Fruit fly (Drosophila melanogaster) whole organism, wandering third instar larva: ENCODE data around the gene CG15877.

Experiments used
- Abd-B ChIP-seq: fragments of >200 bp; optimal IDR thresholded peaks from 2 replicates; lab custom pipeline; 2017; ENCODE audit warnings: missing biosample characterization, missing genetic modification characterization
- CG9705 ChIP-seq: fragments of 200-800 bp; sonication (Bioruptor generic); optimal IDR thresholded peaks from 2 replicates; lab custom pipeline; 2018; ENCODE audit warnings: missing biosample characterization, mild to moderate bottlenecking, missing genetic modification characterization
- CrebA ChIP-seq: fragments of 200-800 bp; sonication (Bioruptor generic); optimal IDR thresholded peaks from 2 replicates; lab custom pipeline; 2016; ENCODE audit warnings: missing biosample characterization, mild to moderate bottlenecking, missing genetic modification characterization, borderline replicate concordance
- Dfd ChIP-seq: fragments of >200 bp; optimal IDR thresholded peaks from 2 replicates; lab custom pipeline; 2017; ENCODE audit warnings: missing biosample characterization, missing genetic modification characterization
- Dif ChIP-seq: fragments of 200-275, 200-300 bp; sonication (Bioruptor generic); optimal IDR thresholded peaks from 2 replicates; lab custom pipeline; 2018; ENCODE audit warnings: missing biosample characterization, missing genetic modification characterization; ENCODE audit not compliant: partially characterized antibody
- GATAd ChIP-seq: sonication (Bioruptor generic); optimal IDR thresholded peaks from 2 replicates; lab custom pipeline; 2016; ENCODE audit warnings: missing biosample characterization, missing genetic modification characterization
- HLH106 ChIP-seq: fragments of 200-800 bp; optimal IDR thresholded peaks from 3 replicates; lab custom pipeline; 2019; ENCODE audit warnings: missing biosample characterization, mild to moderate bottlenecking, missing genetic modification characterization, moderate library complexity
- Hnf4 ChIP-seq: fragments of 200-800 bp; sonication (Bioruptor generic); optimal IDR thresholded peaks from 2 replicates; lab custom pipeline; 2016; ENCODE audit warnings: missing biosample characterization, mild to moderate bottlenecking, missing genetic modification characterization
- Hr78 ChIP-seq: fragments of >200 bp; optimal IDR thresholded peaks from 2 replicates; lab custom pipeline; 2017; ENCODE audit warnings: missing biosample characterization, missing genetic modification characterization
- Hr83 ChIP-seq: fragments of 200-300 bp; sonication (Bioruptor generic); optimal IDR thresholded peaks from 2 replicates; lab custom pipeline; 2016; ENCODE audit warnings: missing biosample characterization, mild to moderate bottlenecking, missing genetic modification characterization, moderate library complexity; ENCODE audit not compliant: poor library complexity, severe bottlenecking
- Jra ChIP-seq: sonication (Bioruptor generic); optimal IDR thresholded peaks from 2 replicates; lab custom pipeline; 2016; ENCODE audit warnings: missing biosample characterization, missing genetic modification characterization
- Mio ChIP-seq: sonication (Bioruptor generic); optimal IDR thresholded peaks from 2 replicates; lab custom pipeline; 2016; ENCODE audit warnings: missing biosample characterization, missing genetic modification characterization
- Myc ChIP-seq: fragments of >200 bp; optimal IDR thresholded peaks from 2 replicates; lab custom pipeline; 2017
- N ChIP-seq: fragments of >200 bp; optimal IDR thresholded peaks from 2 replicates; lab custom pipeline; 2018; ENCODE audit warnings: missing biosample characterization, missing external identifiers, missing genetic modification characterization
- Rel ChIP-seq, 2 experiments: fragments of 200-800 bp; sonication (Bioruptor generic) in 1 of 2; optimal IDR thresholded peaks; 2 replicates in 1 of 2; 3 replicates in 1 of 2; lab custom pipeline; 2016 to 2019; ENCODE audit warnings: mild to moderate bottlenecking in 2 of 2, missing biosample characterization in 2 of 2, missing genetic modification characterization in 2 of 2, moderate library complexity in 1 of 2
- Vsx2 ChIP-seq: fragments of 200-300, 225-300 bp; sonication (Bioruptor generic); optimal IDR thresholded peaks from 2 replicates; lab custom pipeline; 2018; ENCODE audit warnings: missing biosample characterization, missing genetic modification characterization; ENCODE audit not compliant: partially characterized antibody
- br ChIP-seq: fragments of 200-800 bp; sonication (Bioruptor generic); optimal IDR thresholded peaks from 2 replicates; lab custom pipeline; 2016; ENCODE audit warnings: missing biosample characterization, missing genetic modification characterization
- brk ChIP-seq: fragments of 200-800 bp; sonication (Bioruptor generic); optimal IDR thresholded peaks from 2 replicates; lab custom pipeline; 2016; ENCODE audit warnings: missing biosample characterization, mild to moderate bottlenecking, missing genetic modification characterization
- dl ChIP-seq, 2 experiments: fragments of 175-275, 200-275 bp in 1 of 2; fragments of 200-275 bp in 1 of 2; sonication (Bioruptor generic); optimal IDR thresholded peaks; lab custom pipeline; 2018; ENCODE audit warnings: mild to moderate bottlenecking in 2 of 2, missing biosample characterization in 2 of 2, missing genetic modification characterization in 2 of 2, moderate library complexity in 2 of 2; ENCODE audit not compliant: partially characterized antibody in 2 of 2, insufficient read depth in 1 of 2
- ey ChIP-seq: fragments of 200-800 bp; sonication (Bioruptor generic); optimal IDR thresholded peaks from 2 replicates; lab custom pipeline; 2016; ENCODE audit warnings: missing biosample characterization, missing genetic modification characterization
- foxo ChIP-seq, 2 experiments: fragments of 200-800 bp; sonication (Bioruptor generic); optimal IDR thresholded peaks; 2 replicates in 1 of 2; 3 replicates in 1 of 2; lab custom pipeline; 2016 to 2017; ENCODE audit warnings: missing biosample characterization in 2 of 2, missing genetic modification characterization in 2 of 2
- fru ChIP-seq: fragments of 200-800 bp; sonication (Bioruptor generic); optimal IDR thresholded peaks from 3 replicates; lab custom pipeline; 2016; ENCODE audit warnings: missing biosample characterization, mild to moderate bottlenecking, missing genetic modification characterization
- h ChIP-seq: fragments of 200-800 bp; sonication (Bioruptor generic); optimal IDR thresholded peaks from 3 replicates; lab custom pipeline; 2016; ENCODE audit warnings: missing biosample characterization, mild to moderate bottlenecking, missing genetic modification characterization
- jim ChIP-seq: fragments of 175-275, 200-325 bp; sonication (Bioruptor generic); optimal IDR thresholded peaks from 2 replicates; lab custom pipeline; 2016; ENCODE audit warnings: missing biosample characterization, mild to moderate bottlenecking, missing genetic modification characterization
- lola ChIP-seq: fragments of >200 bp; optimal IDR thresholded peaks from 2 replicates; lab custom pipeline; 2017; ENCODE audit warnings: missing biosample characterization, missing genetic modification characterization
- pan ChIP-seq: fragments of >200 bp; optimal IDR thresholded peaks from 2 replicates; lab custom pipeline; 2017
- rgr ChIP-seq: fragments of 200-800 bp; sonication (Bioruptor generic); optimal IDR thresholded peaks from 3 replicates; lab custom pipeline; 2016; ENCODE audit warnings: missing biosample characterization, mild to moderate bottlenecking, missing genetic modification characterization
- sv ChIP-seq: fragments of 200-800 bp; sonication (Bioruptor generic); optimal IDR thresholded peaks from 3 replicates; lab custom pipeline; 2016; ENCODE audit warnings: missing biosample characterization, missing genetic modification characterization
- tai ChIP-seq: sonication (Bioruptor generic); optimal IDR thresholded peaks from 2 replicates; lab custom pipeline; 2016; ENCODE audit warnings: missing biosample characterization, missing genetic modification characterization
- usp ChIP-seq: fragments of >200 bp; optimal IDR thresholded peaks from 2 replicates; lab custom pipeline; 2017; ENCODE audit warnings: missing biosample characterization, missing genetic modification characterization

CG15877 gene

DNA sequence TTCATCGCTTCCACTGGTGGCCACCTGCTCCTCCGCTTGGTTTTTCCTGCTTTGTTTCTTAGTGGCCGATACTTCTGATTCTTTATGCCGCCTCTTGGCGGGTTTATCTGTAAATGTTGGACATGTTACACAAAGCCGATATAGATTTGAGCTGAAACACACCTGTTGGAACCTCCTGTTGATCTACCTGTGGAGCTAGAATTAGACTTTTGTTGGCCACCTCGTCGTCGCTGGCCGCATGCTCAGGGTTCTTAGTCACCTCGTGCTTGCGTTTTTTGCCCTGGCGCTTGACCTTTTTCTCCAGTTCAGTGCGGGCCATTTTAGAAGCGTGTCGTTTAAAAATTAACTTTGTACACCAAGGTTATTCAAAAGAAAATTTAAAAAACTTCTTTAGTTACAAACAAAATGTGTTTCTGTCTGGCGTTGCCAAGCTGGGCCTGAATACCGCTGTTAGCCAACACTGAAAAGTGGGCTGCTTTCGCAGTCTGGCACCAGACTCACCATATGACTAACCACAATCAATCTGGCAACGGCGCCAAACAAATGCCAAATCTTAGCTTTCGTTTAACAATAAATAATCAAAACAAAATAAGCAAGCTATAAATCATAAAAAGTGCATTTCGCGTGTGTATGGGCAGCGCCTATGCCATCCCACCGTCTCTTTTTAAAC is at the start of gene CG15877, which contains the start of gene Svil:
CG15877 (minus strand) TSS at position 443 of the 670 bp plus-strand sequence.
Svil (plus strand) TSS at position 542 of the 670 bp plus-strand sequence.
- TF ChIP-seq Jra, result no peak
- TF ChIP-seq Mio (GFP tag; lab: Kevin White, UChicago), result no peak
- no peak for TF ChIP-seq HLH106 (tag; lab: Kevin White, UChicago)
- TF ChIP-seq Dif (GFP tag; lab: Kevin White, UChicago), result no peak
- TF ChIP-seq foxo (GFP tag; optimal IDR thresholded peaks at IDR 0.05; lab: Kevin White, UChicago), result peak in 1 of 2 experiments; percentile 30
- TF ChIP-seq Hr78 (GFP tag; lab: Kevin White, UChicago), result no peak
- no peak for TF ChIP-seq CrebA (GFP tag; lab: Kevin White, UChicago)
- TF ChIP-seq tai (GFP tag; lab: Kevin White, UChicago), result no peak
- TF ChIP-seq pan (lab: Kevin White, UChicago), result no peak
- no peak for TF ChIP-seq Abd-B (GFP tag; lab: Kevin White, UChicago)
- no peak for TF ChIP-seq CG9705 (GFP tag; lab: Kevin White, UChicago)
- TF ChIP-seq h, result peak; percentile 15
- no peak for TF ChIP-seq Rel (GFP tag; optimal IDR thresholded peaks at IDR 0.05; lab: Kevin White, UChicago)
- TF ChIP-seq Rel (tag; optimal IDR thresholded peaks at IDR 0.05; lab: Kevin White, UChicago), result peak; percentile 97
- no peak for TF ChIP-seq sv (GFP tag; lab: Kevin White, UChicago)
- no peak for TF ChIP-seq rgr (GFP tag; lab: Kevin White, UChicago)
- no peak for TF ChIP-seq GATAd (GFP tag; lab: Kevin White, UChicago)
- TF ChIP-seq Dfd (GFP tag; lab: Kevin White, UChicago), result no peak
- peak; percentile 13 for TF ChIP-seq Myc (lab: Kevin White, UChicago)
- TF ChIP-seq br (GFP tag; lab: Kevin White, UChicago), result peak; percentile 29
- TF ChIP-seq, all 38 proteins: peak for 5

- TF ChIP-seq Vsx2 (GFP tag; lab: Kevin White, UChicago) (no peak), Dfd (GFP tag; lab: Kevin White, UChicago) (peak; percentile 47)
- TF ChIP-seq, all 38 proteins: peak for 1
Measured at dm6 chr3L:2427151-2427550, 49.8 kb upstream of the CG15877 start.

dm6 chr3L:2426407-2426951 is 49.1 kb upstream of the CG15877 start:
- TF ChIP-seq Mio (GFP tag; lab: Kevin White, UChicago) (no peak), Jra (no peak), HLH106 (tag; lab: Kevin White, UChicago) (no peak), GATAd (GFP tag; lab: Kevin White, UChicago) (no peak), usp (GFP tag; lab: Kevin White, UChicago) (no peak), Hr83 (no peak), Rel (GFP tag; optimal IDR thresholded peaks at IDR 0.05; lab: Kevin White, UChicago) (no peak), Rel (tag; optimal IDR thresholded peaks at IDR 0.05; lab: Kevin White, UChicago) (no peak), Hnf4 (no peak), lola (GFP tag; lab: Kevin White, UChicago) (no peak), tai (GFP tag; lab: Kevin White, UChicago) (no peak)

dm6 chr3L:2425687-2426086 is 48.3 kb upstream of the CG15877 start:
- TF ChIP-seq pan (lab: Kevin White, UChicago), result no peak
- no peak for TF ChIP-seq Dfd (GFP tag; lab: Kevin White, UChicago)
- no peak for TF ChIP-seq Hnf4
- TF ChIP-seq tai (GFP tag; lab: Kevin White, UChicago), result no peak
- no peak for TF ChIP-seq Abd-B (GFP tag; lab: Kevin White, UChicago)
- TF ChIP-seq brk (GFP tag; lab: Kevin White, UChicago), result no peak
- no peak for TF ChIP-seq Jra
- no peak for TF ChIP-seq ey (GFP tag; lab: Kevin White, UChicago)
- TF ChIP-seq lola (GFP tag; lab: Kevin White, UChicago), result no peak
- no peak for TF ChIP-seq Hr83
- TF ChIP-seq Vsx2 (GFP tag; lab: Kevin White, UChicago), result no peak
- TF ChIP-seq jim, result no peak
- no peak for TF ChIP-seq fru (GFP tag; lab: Kevin White, UChicago)
- TF ChIP-seq Rel (GFP tag; optimal IDR thresholded peaks at IDR 0.05; lab: Kevin White, UChicago), result no peak
- no peak for TF ChIP-seq Rel (tag; optimal IDR thresholded peaks at IDR 0.05; lab: Kevin White, UChicago)

DNA sequence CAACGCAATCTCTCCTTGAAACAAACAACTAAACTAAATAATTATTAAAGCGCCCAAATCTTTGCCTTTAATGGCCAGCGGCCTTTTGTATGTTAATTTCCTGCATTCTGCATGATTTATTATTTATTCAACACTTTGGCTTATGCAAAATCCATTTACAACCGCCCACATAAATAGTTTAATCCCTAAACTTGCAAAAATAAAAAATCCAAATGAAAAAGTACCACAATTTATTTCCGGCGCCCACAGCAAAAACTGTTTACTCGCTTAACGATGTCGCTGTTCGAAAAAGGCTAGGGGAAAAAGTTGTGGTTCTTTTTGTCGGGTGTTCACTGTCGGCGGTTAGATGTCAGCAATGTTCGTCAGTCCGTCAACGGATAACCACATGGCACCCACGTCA is 46.7 kb upstream of the CG15877 start:
- TF ChIP-seq dl (GFP tag; optimal IDR thresholded peaks at IDR 0.05; lab: Kevin White, UChicago; ENCODE audit: insufficient read depth in 1 of 2, partially characterized antibody in 2 of 2) (no peak), Mio (GFP tag; lab: Kevin White, UChicago) (no peak), lola (GFP tag; lab: Kevin White, UChicago) (no peak), sv (GFP tag; lab: Kevin White, UChicago) (no peak), N (GFP tag; lab: Kevin White, UChicago) (no peak)
